Worm (Caenorhabditis elegans): ENCODE data around the gene srw-35.

The srw-35 gene

ce11 chrV:16497504-16497903, 25.2 kb downstream of the srw-35 start, which contains the start of gene srh-136:
Gene srh-136, minus strand, starts transcription at chrV:16497596.
- no peak for TF ChIP-seq snpc-4 (tag; optimal IDR thresholded peaks at IDR 0.05)
- TF ChIP-seq ztf-4 (tag; optimal IDR thresholded peaks at IDR 0.05), result no peak
- no peak for TF ChIP-seq peb-1 (tag; optimal IDR thresholded peaks at IDR 0.05)
- no peak for TF ChIP-seq egl-27 (tag; optimal IDR thresholded peaks at IDR 0.05)
- TF ChIP-seq lsy-2 (tag; optimal IDR thresholded peaks at IDR 0.05), result no peak
- TF ChIP-seq nhr-6 (tag; optimal IDR thresholded peaks at IDR 0.05), result no peak
- TF ChIP-seq elt-1 (tag; optimal IDR thresholded peaks at IDR 0.05), result no peak

ce11 chrV:16499006-16499405, 26.7 kb downstream of the srw-35 start, which contains the start of gene F36D3.1:
Gene F36D3.1, plus strand, starts transcription at chrV:16499352.
- TF ChIP-seq nhr-21 (tag; optimal IDR thresholded peaks at IDR 0.05) (no peak), lin-11 (tag; optimal IDR thresholded peaks at IDR 0.05) (no peak), F13H6.1 (tag; optimal IDR thresholded peaks at IDR 0.05) (no peak), R02D3.7 (tag; optimal IDR thresholded peaks at IDR 0.05) (no peak), elt-3 (tag; optimal IDR thresholded peaks at IDR 0.05) (no peak), fos-1 (tag; optimal IDR thresholded peaks at IDR 0.05) (peak; percentile 15), nhr-23 (tag; optimal IDR thresholded peaks at IDR 0.05) (no peak), C34F6.9 (tag; optimal IDR thresholded peaks at IDR 0.05) (peak; percentile 43), snpc-4 (tag; optimal IDR thresholded peaks at IDR 0.05) (peak; percentile 67), lsy-2 (tag; optimal IDR thresholded peaks at IDR 0.05) (peak; percentile 29 to 73), ztf-11 (tag; optimal IDR thresholded peaks at IDR 0.05) (no peak), unc-55 (GFP tag; optimal IDR thresholded peaks at IDR 0.05) (peak; percentile 65), lin-13 (GFP tag; optimal IDR thresholded peaks at IDR 0.05) (peak; percentile 56), zag-1 (tag; optimal IDR thresholded peaks at IDR 0.05) (no peak), ztf-1 (GFP tag; conservative IDR thresholded peaks at IDR 0.05) (no peak), crh-2 (tag; optimal IDR thresholded peaks at IDR 0.05) (peak; percentile 34), gmeb-1 (tag; optimal IDR thresholded peaks at IDR 0.05) (peak; percentile 80), alr-1 (tag; optimal IDR thresholded peaks at IDR 0.05) (no peak), nhr-10 (tag; optimal IDR thresholded peaks at IDR 0.05) (no peak), Y55F3AM.14 (GFP tag; optimal IDR thresholded peaks at IDR 0.05) (no peak), nhr-129 (tag; optimal IDR thresholded peaks at IDR 0.05) (peak; percentile 53), nhr-25 (tag; optimal IDR thresholded peaks at IDR 0.05) (no peak), mbf-1 (tag; optimal IDR thresholded peaks at IDR 0.05) (no peak), ceh-82 (tag; optimal IDR thresholded peaks at IDR 0.05) (no peak), nhr-237 (tag; optimal IDR thresholded peaks at IDR 0.05) (no peak), skn-1 (tag; optimal IDR thresholded peaks at IDR 0.05) (no peak), sem-4 (tag; optimal IDR thresholded peaks at IDR 0.05) (peak; percentile 23), mdl-1 (tag; optimal IDR thresholded peaks at IDR 0.05) (no peak)

ce11 chrV:16503164-16503563, 30.9 kb downstream of the srw-35 start, which contains the start of gene F36D3.14:
Gene F36D3.14, minus strand, starts transcription at chrV:16503264.
- TF ChIP-seq C34F6.9 (tag; optimal IDR thresholded peaks at IDR 0.05) (no peak), peb-1 (tag; optimal IDR thresholded peaks at IDR 0.05) (no peak), ceh-82 (tag; optimal IDR thresholded peaks at IDR 0.05) (no peak), egl-27 (tag; optimal IDR thresholded peaks at IDR 0.05) (no peak), lin-13 (GFP tag; optimal IDR thresholded peaks at IDR 0.05) (no peak), ztf-1 (GFP tag; conservative IDR thresholded peaks at IDR 0.05) (no peak), ceh-16 (tag; optimal IDR thresholded peaks at IDR 0.05) (no peak), mbf-1 (tag; optimal IDR thresholded peaks at IDR 0.05) (no peak), nhr-21 (tag; optimal IDR thresholded peaks at IDR 0.05) (no peak), nhr-25 (tag; optimal IDR thresholded peaks at IDR 0.05) (no peak), lin-11 (tag; optimal IDR thresholded peaks at IDR 0.05) (no peak), nhr-77 (tag; optimal IDR thresholded peaks at IDR 0.05) (no peak)

ce11 chrV:16505828-16506227, 33.5 kb downstream of the srw-35 start, which contains the start of gene nhr-54:
Gene nhr-54, minus strand, starts transcription at chrV:16505928.
- TF ChIP-seq ZK546.5 (tag; optimal IDR thresholded peaks at IDR 0.05) (no peak), crh-2 (tag; optimal IDR thresholded peaks at IDR 0.05) (no peak), peb-1 (tag; optimal IDR thresholded peaks at IDR 0.05) (no peak), ztf-4 (tag; optimal IDR thresholded peaks at IDR 0.05) (no peak), nhr-25 (tag; optimal IDR thresholded peaks at IDR 0.05) (no peak), Y55F3AM.14 (GFP tag; optimal IDR thresholded peaks at IDR 0.05) (no peak), elt-1 (tag; optimal IDR thresholded peaks at IDR 0.05) (no peak), mbf-1 (tag; optimal IDR thresholded peaks at IDR 0.05) (no peak)

All from whole organism, L2 larva.